Fruit fly (Drosophila melanogaster) Kc167 (cell line): ENCODE results near the gene CG12155.

Experiments
- Myc ChIP-seq: fragments of >200 bp; optimal IDR thresholded peaks from 2 replicates; lab custom pipeline; 2017; ENCODE audit warnings: missing external identifiers
- h ChIP-seq: fragments of >200 bp; optimal IDR thresholded peaks from 3 replicates; lab custom pipeline; 2018; ENCODE audit warnings: missing external identifiers
- psq ChIP-seq: fragments of >200 bp; optimal IDR thresholded peaks from 2 replicates; lab custom pipeline; 2017; ENCODE audit warnings: missing external identifiers
- ttk ChIP-seq: sonication (Bioruptor generic); optimal IDR thresholded peaks from 2 replicates; lab custom pipeline; 2017; ENCODE audit warnings: missing external identifiers

- TF ChIP-seq psq (lab: Kevin White, UChicago) (peak; percentile 2), h (lab: Kevin White, UChicago) (no peak), Myc (lab: Kevin White, UChicago) (no peak), ttk (no peak)
Measured at dm6 chrX:7709708-7710438, 18.7 kb upstream of the CG12155 start.
